Fruit fly (Drosophila melanogaster) whole organism, wandering third instar larva: Measurements from ENCODE around the gene CHES-1-like.

Experiments used
- HLH106 ChIP-seq: fragments of 200-800 bp; optimal IDR thresholded peaks from 3 replicates; lab custom pipeline; 2019; ENCODE audit warnings: missing biosample characterization, mild to moderate bottlenecking, missing genetic modification characterization, moderate library complexity
- OdsH ChIP-seq: fragments of 200-800 bp; sonication (Bioruptor generic); optimal IDR thresholded peaks from 2 replicates; lab custom pipeline; 2016; ENCODE audit warnings: missing biosample characterization, mild to moderate bottlenecking, missing genetic modification characterization
- Vsx2 ChIP-seq: fragments of 200-300, 225-300 bp; sonication (Bioruptor generic); optimal IDR thresholded peaks from 2 replicates; lab custom pipeline; 2018; ENCODE audit warnings: missing biosample characterization, missing genetic modification characterization; ENCODE audit not compliant: partially characterized antibody
- br ChIP-seq: fragments of 200-800 bp; sonication (Bioruptor generic); optimal IDR thresholded peaks from 2 replicates; lab custom pipeline; 2016; ENCODE audit warnings: missing biosample characterization, missing genetic modification characterization
- brk ChIP-seq: fragments of 200-800 bp; sonication (Bioruptor generic); optimal IDR thresholded peaks from 2 replicates; lab custom pipeline; 2016; ENCODE audit warnings: missing biosample characterization, mild to moderate bottlenecking, missing genetic modification characterization
- pan ChIP-seq: fragments of >200 bp; optimal IDR thresholded peaks from 2 replicates; lab custom pipeline; 2017
- psq ChIP-seq: fragments of 200-800 bp; sonication (Bioruptor generic); optimal IDR thresholded peaks from 3 replicates; lab custom pipeline; 2017; ENCODE audit warnings: missing biosample characterization, mild to moderate bottlenecking, missing genetic modification characterization, moderate library complexity
- woc ChIP-seq: sonication (Bioruptor generic); optimal IDR thresholded peaks from 2 replicates; lab custom pipeline; 2016; ENCODE audit warnings: missing biosample characterization, mild to moderate bottlenecking, missing genetic modification characterization

DNA sequence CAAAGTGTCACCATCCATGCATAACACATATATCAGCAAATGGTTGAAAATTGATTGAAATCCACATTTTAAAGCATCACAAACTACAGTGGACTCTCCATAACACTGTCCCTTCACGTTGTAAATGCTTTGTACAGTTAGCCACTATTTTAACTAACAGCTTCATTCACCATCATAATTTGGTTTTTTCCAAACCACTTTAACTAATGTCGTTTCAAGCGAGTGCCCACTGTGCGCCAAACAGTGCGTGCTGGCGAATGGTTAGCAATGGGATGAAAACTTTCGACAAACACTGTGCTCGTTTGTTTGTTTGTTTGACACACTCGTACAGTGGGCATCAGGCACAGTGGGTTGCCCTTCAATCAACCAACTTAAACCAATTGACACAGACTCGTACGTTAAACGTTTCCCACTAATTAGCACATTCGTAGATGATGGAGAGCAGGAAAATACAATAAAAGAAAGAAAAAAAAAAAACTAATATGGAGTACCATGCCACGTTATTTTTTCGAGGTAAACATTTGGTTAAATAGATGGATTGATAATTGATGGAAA is 8.9 kb downstream of the CHES-1-like start:
- TF ChIP-seq Vsx2 (GFP tag; lab: Kevin White, UChicago) (no peak), psq (GFP tag; lab: Kevin White, UChicago) (peak; percentile 82), OdsH (peak; percentile 82), br (GFP tag; lab: Kevin White, UChicago) (peak; percentile 87), pan (lab: Kevin White, UChicago) (no peak), woc (GFP tag; lab: Kevin White, UChicago) (peak; percentile 67), brk (GFP tag; lab: Kevin White, UChicago) (no peak), HLH106 (peak; percentile 87)
